Worm (Caenorhabditis elegans): ENCODE data around the gene plrg-1.

ce11 chrV:10818498-10818897 is 10.8 kb upstream of the plrg-1 start:
- TF ChIP-seq nhr-237 (tag; optimal IDR thresholded peaks at IDR 0.05), result no peak
- no peak for TF ChIP-seq cnd-1 (tag; optimal IDR thresholded peaks at IDR 0.05)
- TF ChIP-seq unc-62 (GFP tag; optimal IDR thresholded peaks at IDR 0.05), result no peak
- TF ChIP-seq nhr-28 (tag; optimal IDR thresholded peaks at IDR 0.05), result no peak
- TF ChIP-seq nhr-76 (tag; optimal IDR thresholded peaks at IDR 0.05), result no peak
- TF ChIP-seq mep-1 (tag; optimal IDR thresholded peaks at IDR 0.05), result no peak
- no peak for TF ChIP-seq snpc-4 (tag; optimal IDR thresholded peaks at IDR 0.05)
- no peak for TF ChIP-seq mab-5 (tag; optimal IDR thresholded peaks at IDR 0.05)
- TF ChIP-seq elt-1 (tag; optimal IDR thresholded peaks at IDR 0.05; ENCODE audit: borderline replicate concordance, insufficient read depth), result no peak
- TF ChIP-seq ces-1 (GFP tag; optimal IDR thresholded peaks at IDR 0.05), result peak; percentile 94
- TF ChIP-seq lsy-2 (tag; optimal IDR thresholded peaks at IDR 0.05), result no peak
- TF ChIP-seq unc-120 (tag; optimal IDR thresholded peaks at IDR 0.05; ENCODE audit: poor library complexity, severe bottlenecking), result no peak
- TF ChIP-seq drap-1 (GFP tag; optimal IDR thresholded peaks at IDR 0.05), result no peak
- TF ChIP-seq ham-2 (GFP tag; optimal IDR thresholded peaks at IDR 0.05), result no peak
